Worm (Caenorhabditis elegans) whole organism, late embryonic: ENCODE measurements around the gene C48B4.6.
A peak's percentile ranks its signal among the peaks of the same experiment; 100 is the strongest.

ENCODE experiments used
- ceh-24 ChIP-seq: sonication (generic microtip); optimal IDR thresholded peaks from 2 replicates; lab custom pipeline; 2016; ENCODE audit warnings: mild to moderate bottlenecking, missing genetic modification characterization, missing compliant biosample characterization
- ceh-34 ChIP-seq: sonication (generic microtip); optimal IDR thresholded peaks from 2 replicates; lab custom pipeline; 2016; ENCODE audit warnings: mild to moderate bottlenecking, missing genetic modification characterization, missing compliant biosample characterization
- elt-2 ChIP-seq: sonication (generic microtip); optimal IDR thresholded peaks from 2 replicates; lab custom pipeline; 2016; ENCODE audit warnings: missing genetic modification reagents, missing genetic modification characterization, missing compliant biosample characterization
- fkh-6 ChIP-seq: sonication (generic microtip); optimal IDR thresholded peaks from 2 replicates; lab custom pipeline; 2016; ENCODE audit warnings: missing genetic modification characterization, missing compliant biosample characterization
- gmeb-2 ChIP-seq: sonication (generic microtip); optimal IDR thresholded peaks from 2 replicates; lab custom pipeline; 2016; ENCODE audit warnings: missing genetic modification characterization, inconsistent platforms, missing compliant biosample characterization
- hlh-30 ChIP-seq: sonication (generic microtip); optimal IDR thresholded peaks from 2 replicates; lab custom pipeline; 2017; ENCODE audit warnings: antibody characterized with exemption, missing genetic modification characterization, missing compliant biosample characterization; ENCODE audit not compliant: insufficient read depth
- nfya-1 ChIP-seq: sonication (generic microtip); optimal IDR thresholded peaks from 2 replicates; lab custom pipeline; 2017; ENCODE audit warnings: missing genetic modification characterization, mild to moderate bottlenecking, missing compliant biosample characterization, antibody characterized with exemption, moderate library complexity
- pag-3 ChIP-seq: sonication (generic microtip); optimal IDR thresholded peaks from 2 replicates; lab custom pipeline; 2016; ENCODE audit warnings: missing compliant biosample characterization, missing genetic modification characterization, borderline replicate concordance
- pat-9 ChIP-seq: fragments of 200-800 bp; sonication (Bioruptor generic); optimal IDR thresholded peaks from 2 replicates; lab custom pipeline; 2018; ENCODE audit warnings: mild to moderate bottlenecking, missing genetic modification characterization, moderate library complexity, missing compliant biosample characterization
- pqm-1 ChIP-seq: sonication (generic microtip); optimal IDR thresholded peaks from 2 replicates; lab custom pipeline; 2016; ENCODE audit warnings: missing genetic modification characterization, missing compliant biosample characterization
- tbx-2 ChIP-seq: sonication (generic microtip); optimal IDR thresholded peaks from 2 replicates; lab custom pipeline; 2016; ENCODE audit warnings: missing genetic modification characterization, missing compliant biosample characterization
- unc-42 ChIP-seq: sonication (generic microtip); optimal IDR thresholded peaks from 2 replicates; lab custom pipeline; 2016; ENCODE audit warnings: missing genotype, missing genetic modification characterization, missing compliant biosample characterization

The C48B4.6 gene

ce11 chrIII:9509764-9510370 lies 48.5 kb downstream of the C48B4.6 start:
- no peak for TF ChIP-seq pat-9 (tag; lab: Kevin White, UChicago)
- no peak for TF ChIP-seq fkh-6 (tag; lab: Kevin White, UChicago)
- peak; percentile 11 for TF ChIP-seq ceh-34 (tag; lab: Kevin White, UChicago)
- TF ChIP-seq unc-42 = peak; percentile 81
- TF ChIP-seq elt-2 = no peak
- no peak for TF ChIP-seq gmeb-2
- TF ChIP-seq pqm-1 (tag; lab: Kevin White, UChicago) = no peak
- TF ChIP-seq tbx-2 = no peak
- TF ChIP-seq ceh-24 (tag; lab: Kevin White, UChicago) = no peak
- TF ChIP-seq pag-3 (tag; lab: Kevin White, UChicago) = no peak

ce11 chrIII:9507799-9508198 lies 50.6 kb downstream of the C48B4.6 start, which contains the start of gene vha-14:
Gene vha-14, plus strand, starts transcription at chrIII:9508100.
- TF ChIP-seq nfya-1 (tag; lab: Kevin White, UChicago) = peak; percentile 40
- no peak for TF ChIP-seq tbx-2
- TF ChIP-seq hlh-30 (tag; lab: Kevin White, UChicago) = peak; percentile 79
